Worm (Caenorhabditis elegans) whole organism, mixed stage, embryonic: ENCODE data around the gene spp-27.

Experiments
- M03D4.4 ChIP-seq: sonication (generic microtip); optimal IDR thresholded peaks from 2 replicates; lab custom pipeline; 2017; ENCODE audit warnings: mild to moderate bottlenecking, missing genetic modification characterization, missing compliant biosample characterization
- bed-3 ChIP-seq: fragments of 200-800 bp; sonication (Bioruptor generic); optimal IDR thresholded peaks from 3 replicates; lab custom pipeline; 2018; ENCODE audit warnings: mild to moderate bottlenecking, missing genetic modification characterization, moderate library complexity, missing compliant biosample characterization
- blmp-1 ChIP-seq: fragments of 150-350 bp; optimal IDR thresholded peaks from 2 replicates; lab custom pipeline; 2014; ENCODE audit warnings: missing biosample characterization, missing genetic modification characterization
- ceh-39 ChIP-seq: fragments of 150-350 bp; optimal IDR thresholded peaks from 2 replicates; lab custom pipeline; 2014; ENCODE audit warnings: missing biosample characterization, missing genetic modification characterization
- ceh-43 ChIP-seq: fragments of 200-800 bp; sonication (Bioruptor generic); optimal IDR thresholded peaks from 2 replicates; lab custom pipeline; 2018; ENCODE audit warnings: mild to moderate bottlenecking, missing genetic modification characterization, moderate library complexity, missing compliant biosample characterization
- ceh-83 ChIP-seq: fragments of 200-800 bp; sonication (Bioruptor generic); optimal IDR thresholded peaks from 2 replicates; lab custom pipeline; 2018; ENCODE audit warnings: mild to moderate bottlenecking, missing genetic modification characterization, missing compliant biosample characterization
- ces-1 ChIP-seq: fragments of 150-350 bp; optimal IDR thresholded peaks from 2 replicates; lab custom pipeline; 2014; ENCODE audit warnings: missing biosample characterization, missing genetic modification reagents, missing genetic modification characterization
- cnd-1 ChIP-seq: fragments of 200-800 bp; sonication (Bioruptor generic); optimal IDR thresholded peaks from 2 replicates; lab custom pipeline; 2018; ENCODE audit warnings: mild to moderate bottlenecking, missing genetic modification characterization, missing compliant biosample characterization
- drap-1 ChIP-seq: fragments of 200-800 bp; sonication (Bioruptor generic); optimal IDR thresholded peaks from 3 replicates; lab custom pipeline; 2018; ENCODE audit warnings: mild to moderate bottlenecking, missing genetic modification characterization, missing compliant biosample characterization
- elt-1 ChIP-seq: sonication (generic microtip); optimal IDR thresholded peaks from 2 replicates; lab custom pipeline; 2017; ENCODE audit warnings: missing genetic modification characterization, mild to moderate bottlenecking, missing compliant biosample characterization, antibody characterized with exemption, moderate library complexity, borderline replicate concordance; ENCODE audit not compliant: insufficient read depth
- elt-3 ChIP-seq: fragments of 150-350 bp; optimal IDR thresholded peaks from 2 replicates; lab custom pipeline; 2014; ENCODE audit warnings: missing biosample characterization, missing genetic modification characterization
- ham-2 ChIP-seq: fragments of 200-800 bp; sonication (Bioruptor generic); optimal IDR thresholded peaks from 2 replicates; lab custom pipeline; 2018; ENCODE audit warnings: mild to moderate bottlenecking, missing genetic modification characterization, missing compliant biosample characterization
- hlh-1 ChIP-seq: fragments of 150-350 bp; optimal IDR thresholded peaks from 2 replicates; lab custom pipeline; 2014; ENCODE audit warnings: missing biosample characterization, missing genetic modification reagents, missing genetic modification characterization
- lin-13 ChIP-seq: fragments of 150-350 bp; optimal IDR thresholded peaks from 2 replicates; lab custom pipeline; 2014; ENCODE audit warnings: missing biosample characterization, missing genetic modification characterization
- lin-32 ChIP-seq: fragments of 200-800 bp; sonication (Bioruptor generic); optimal IDR thresholded peaks from 2 replicates; lab custom pipeline; 2018; ENCODE audit warnings: mild to moderate bottlenecking, missing genetic modification characterization, missing compliant biosample characterization
- lsy-2 ChIP-seq: fragments of 150-350 bp; optimal IDR thresholded peaks from 2 replicates; lab custom pipeline; 2014; ENCODE audit warnings: missing biosample characterization, missing genetic modification characterization
- mab-5 ChIP-seq: fragments of 150-350 bp; optimal IDR thresholded peaks from 2 replicates; lab custom pipeline; 2014; ENCODE audit warnings: missing biosample characterization, missing genetic modification characterization
- mep-1 ChIP-seq: fragments of 150-350 bp; optimal IDR thresholded peaks from 2 replicates; lab custom pipeline; 2017; ENCODE audit warnings: missing biosample characterization, missing genetic modification reagents, missing genetic modification characterization, inconsistent platforms
- mls-2 ChIP-seq: sonication (generic microtip); optimal IDR thresholded peaks from 2 replicates; lab custom pipeline; 2016; ENCODE audit warnings: mild to moderate bottlenecking, missing genetic modification characterization, moderate library complexity, missing compliant biosample characterization
- nhr-12 ChIP-seq: fragments of 150-350 bp; optimal IDR thresholded peaks from 2 replicates; lab custom pipeline; 2014; ENCODE audit warnings: missing biosample characterization, missing genetic modification characterization
- nhr-2 ChIP-seq: fragments of 150-350 bp; optimal IDR thresholded peaks from 2 replicates; lab custom pipeline; 2014; ENCODE audit warnings: missing biosample characterization, missing genetic modification characterization
- nhr-237 ChIP-seq: fragments of 150-350 bp; optimal IDR thresholded peaks from 2 replicates; lab custom pipeline; 2014; ENCODE audit warnings: missing biosample characterization, missing genetic modification characterization
- nhr-28 ChIP-seq: fragments of 150-350 bp; optimal IDR thresholded peaks from 2 replicates; lab custom pipeline; 2014; ENCODE audit warnings: missing biosample characterization, missing genetic modification characterization
- nhr-76 ChIP-seq: sonication (generic microtip); optimal IDR thresholded peaks from 2 replicates; lab custom pipeline; 2017; ENCODE audit warnings: missing biosample characterization, missing genetic modification characterization
- snpc-4 ChIP-seq: fragments of 150-350 bp; optimal IDR thresholded peaks from 2 replicates; lab custom pipeline; 2014; ENCODE audit warnings: missing biosample characterization, missing genetic modification characterization
- sptf-1 ChIP-seq: sonication (generic microtip); optimal IDR thresholded peaks from 2 replicates; lab custom pipeline; 2017; ENCODE audit warnings: mild to moderate bottlenecking, missing genetic modification characterization, moderate library complexity, missing compliant biosample characterization
- unc-120 ChIP-seq: sonication (generic microtip); optimal IDR thresholded peaks from 2 replicates; lab custom pipeline; 2017; ENCODE audit warnings: missing genetic modification characterization, missing compliant biosample characterization; ENCODE audit not compliant: poor library complexity, severe bottlenecking
- unc-39 ChIP-seq: fragments of 150-350 bp; optimal IDR thresholded peaks from 2 replicates; lab custom pipeline; 2014; ENCODE audit warnings: missing biosample characterization, missing genetic modification characterization
- unc-62 ChIP-seq: fragments of 150-350 bp; optimal IDR thresholded peaks from 2 replicates; lab custom pipeline; 2014; ENCODE audit warnings: missing biosample characterization, missing genetic modification reagents, missing genetic modification characterization
- zip-8 ChIP-seq: fragments of 150-350 bp; optimal IDR thresholded peaks from 2 replicates; lab custom pipeline; 2014; ENCODE audit warnings: missing biosample characterization, missing genetic modification characterization
- ztf-11 ChIP-seq: fragments of 150-350 bp; optimal IDR thresholded peaks from 2 replicates; lab custom pipeline; 2014; ENCODE audit warnings: missing biosample characterization, missing genetic modification characterization

The spp-27 gene

DNA sequence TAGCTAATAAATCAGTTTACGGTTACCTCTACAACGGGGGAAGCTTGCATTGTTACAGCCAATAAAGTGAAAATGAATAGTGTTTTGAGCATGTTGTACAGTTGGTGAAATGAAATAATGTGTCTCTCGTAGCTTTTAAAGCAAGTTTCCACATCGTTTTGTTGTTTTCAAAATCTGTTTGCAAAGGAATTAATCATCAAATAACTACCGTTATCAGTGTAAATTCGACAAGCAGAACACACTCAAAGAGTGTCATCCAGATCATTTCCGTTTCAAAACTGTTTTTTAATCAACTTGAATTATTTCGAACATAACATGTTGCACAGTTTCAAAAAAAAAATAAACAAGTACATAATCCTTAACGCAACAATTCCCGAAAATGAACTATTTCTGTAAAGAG, at the start of gene spp-27:
Gene spp-27, minus strand, starts transcription at position 101 of the 400 bp plus-strand sequence.
- no peak for TF ChIP-seq ces-1
- TF ChIP-seq unc-62, result no peak
- TF ChIP-seq elt-1 (tag; lab: Kevin White, UChicago), result no peak
- TF ChIP-seq mab-5 (tag; lab: Kevin White, UChicago), result no peak
- no peak for TF ChIP-seq mls-2 (tag; lab: Kevin White, UChicago)
- TF ChIP-seq ham-2 (GFP tag; lab: Kevin White, UChicago), result no peak
- TF ChIP-seq lin-32, result no peak
- no peak for TF ChIP-seq unc-39 (tag; lab: Kevin White, UChicago)

DNA sequence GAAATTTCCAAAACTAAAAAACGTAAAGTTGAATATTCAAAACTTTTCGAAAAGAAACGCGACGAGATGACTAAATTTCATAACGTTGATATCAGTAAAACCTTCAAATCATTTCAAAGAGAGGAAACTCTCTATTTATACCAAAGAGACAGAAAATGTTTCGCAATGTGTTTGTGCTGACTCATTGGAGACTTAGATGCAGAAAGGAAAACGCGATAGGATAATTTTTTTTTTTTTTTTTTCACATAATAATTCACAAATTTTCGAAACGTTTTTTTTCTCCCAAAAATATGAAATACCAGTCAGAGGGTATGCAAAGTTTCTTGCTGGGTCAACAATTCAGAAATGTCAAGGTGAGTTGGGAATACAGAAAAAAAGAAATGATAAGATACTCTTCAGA, 49.3 kb upstream of the spp-27 start:
- TF ChIP-seq M03D4.4 (no peak), ces-1 (no peak), lsy-2 (no peak), elt-1 (tag; lab: Kevin White, UChicago) (no peak), blmp-1 (tag; lab: Kevin White, UChicago) (no peak), ceh-39 (tag; lab: Kevin White, UChicago) (no peak), nhr-12 (tag; lab: Kevin White, UChicago) (no peak), ztf-11 (tag; lab: Kevin White, UChicago) (no peak), sptf-1 (no peak), lin-13 (tag; lab: Kevin White, UChicago) (no peak), elt-3 (no peak), mls-2 (tag; lab: Kevin White, UChicago) (no peak), ham-2 (GFP tag; lab: Kevin White, UChicago) (no peak), ceh-43 (GFP tag; lab: Kevin White, UChicago) (no peak), nhr-2 (tag; lab: Kevin White, UChicago) (no peak)

DNA sequence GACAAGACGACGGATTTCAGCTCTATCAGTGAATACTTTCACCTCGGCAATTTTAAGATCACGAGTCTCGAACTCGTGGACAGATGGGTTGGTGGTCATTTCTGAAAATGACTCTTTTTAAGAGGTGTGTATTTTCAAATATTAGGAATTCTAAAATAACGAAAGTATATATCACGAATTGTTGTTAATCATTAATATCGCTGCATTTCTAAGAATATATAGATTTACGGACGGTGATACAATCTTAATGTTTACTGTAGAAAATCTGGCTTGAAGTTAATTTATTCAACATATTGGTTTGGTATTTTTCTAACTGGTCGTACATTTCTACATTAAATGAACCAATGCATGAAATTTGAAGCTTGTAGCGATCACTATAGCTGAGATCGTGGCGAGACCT, 48.3 kb upstream of the spp-27 start, which contains the start of gene ZK1055.7:
Gene ZK1055.7, minus strand, starts transcription at position 101 of the 400 bp plus-strand sequence.
- TF ChIP-seq mls-2 (tag; lab: Kevin White, UChicago) (no peak), nhr-2 (tag; lab: Kevin White, UChicago) (no peak), bed-3 (GFP tag; lab: Kevin White, UChicago) (no peak), nhr-76 (no peak), elt-1 (tag; lab: Kevin White, UChicago) (no peak), zip-8 (no peak), sptf-1 (no peak), drap-1 (GFP tag; lab: Kevin White, UChicago) (no peak), lsy-2 (no peak), mab-5 (tag; lab: Kevin White, UChicago) (no peak), elt-3 (no peak), ceh-83 (GFP tag; lab: Kevin White, UChicago) (no peak), unc-62 (no peak), nhr-28 (tag; lab: Kevin White, UChicago) (no peak), ces-1 (no peak), cnd-1 (no peak), ztf-11 (tag; lab: Kevin White, UChicago) (no peak)

DNA sequence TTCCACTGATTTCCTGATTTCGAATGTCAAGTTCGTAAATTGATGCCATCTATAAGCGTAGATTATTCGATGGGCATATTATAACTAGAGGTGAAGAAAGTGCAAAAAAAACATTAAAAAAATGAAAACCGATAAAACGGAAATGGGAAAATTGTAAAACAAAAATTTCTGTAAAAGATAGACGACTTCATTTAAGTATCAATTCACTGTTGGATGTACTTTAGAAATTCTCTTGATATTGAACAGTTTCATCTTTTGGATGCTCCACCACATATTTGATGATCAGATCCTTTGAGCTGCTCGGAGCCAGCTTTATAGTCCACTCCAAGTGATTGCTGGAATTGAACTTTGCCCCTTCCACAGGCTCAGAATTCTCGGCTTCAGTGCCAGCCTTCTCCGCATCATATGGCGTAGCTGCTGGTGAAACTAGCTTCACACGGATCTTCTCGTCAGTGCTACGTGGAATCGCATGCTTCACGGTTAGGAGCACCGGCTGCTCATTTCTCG, 45.7 kb upstream of the spp-27 start, which contains the start of gene ZK1055.6:
Gene ZK1055.6, minus strand, starts transcription at position 51 of the 507 bp plus-strand sequence.
- TF ChIP-seq lsy-2, result no peak
- no peak for TF ChIP-seq ceh-43 (GFP tag; lab: Kevin White, UChicago)
- TF ChIP-seq zip-8, result no peak
- TF ChIP-seq ceh-83 (GFP tag; lab: Kevin White, UChicago), result no peak
- TF ChIP-seq hlh-1, result no peak
- no peak for TF ChIP-seq unc-39 (tag; lab: Kevin White, UChicago)
- no peak for TF ChIP-seq ztf-11 (tag; lab: Kevin White, UChicago)
- TF ChIP-seq unc-120 (tag; lab: Kevin White, UChicago), result no peak
- no peak for TF ChIP-seq sptf-1
- TF ChIP-seq mab-5 (tag; lab: Kevin White, UChicago), result no peak
- no peak for TF ChIP-seq nhr-76
- no peak for TF ChIP-seq lin-32
- no peak for TF ChIP-seq lin-13 (tag; lab: Kevin White, UChicago)
- TF ChIP-seq snpc-4, result no peak
- no peak for TF ChIP-seq nhr-237
- no peak for TF ChIP-seq ces-1
- no peak for TF ChIP-seq blmp-1 (tag; lab: Kevin White, UChicago)
- no peak for TF ChIP-seq drap-1 (GFP tag; lab: Kevin White, UChicago)
- no peak for TF ChIP-seq nhr-28 (tag; lab: Kevin White, UChicago)

DNA sequence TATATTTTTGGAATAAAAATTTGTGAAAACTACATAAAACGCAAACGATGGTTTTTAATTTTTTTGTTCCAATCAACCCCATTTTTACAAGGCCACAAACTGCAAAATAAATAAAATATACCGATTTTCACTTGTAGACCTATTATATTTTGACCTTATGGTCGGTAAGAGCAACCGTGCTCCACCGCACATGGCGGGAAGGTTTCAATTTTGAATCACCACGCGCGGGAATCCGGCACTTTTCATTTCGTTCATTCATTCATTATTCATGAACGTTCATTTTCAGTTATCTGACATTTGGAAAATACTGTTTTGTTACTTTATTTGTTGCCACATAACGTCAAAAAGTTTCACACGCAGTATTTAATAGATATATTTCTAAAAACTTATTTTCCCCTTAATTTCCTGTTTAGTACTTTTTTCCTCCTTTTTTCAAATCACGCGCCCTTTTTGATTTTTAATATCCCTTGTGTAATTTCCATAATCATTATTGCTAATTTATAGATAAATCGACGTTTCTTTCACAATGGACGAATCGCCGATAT, 36.8 kb upstream of the spp-27 start, which contains the start of gene hcp-1:
Gene hcp-1, plus strand, starts transcription at position 495 of the 545 bp plus-strand sequence.
- TF ChIP-seq mep-1 (tag; lab: Kevin White, UChicago) (peak; percentile 39), nhr-237 (no peak), cnd-1 (no peak), snpc-4 (no peak), lin-13 (tag; lab: Kevin White, UChicago) (peak; percentile 2), hlh-1 (peak; percentile 32), unc-39 (tag; lab: Kevin White, UChicago) (no peak), elt-1 (tag; lab: Kevin White, UChicago) (no peak)
